Worm (Caenorhabditis elegans) whole organism, early embryonic: ENCODE data around the gene C05E11.2.

ENCODE experiments used
- B0310.2 ChIP-seq: sonication (generic microtip); optimal IDR thresholded peaks from 2 replicates; lab custom pipeline; 2016; ENCODE audit warnings: mild to moderate bottlenecking, missing genetic modification characterization, missing compliant biosample characterization
- aly-1 ChIP-seq: sonication (generic microtip); optimal IDR thresholded peaks from 2 replicates; lab custom pipeline; 2016; ENCODE audit warnings: missing genetic modification characterization, missing compliant biosample characterization
- ama-1 ChIP-seq: fragments of 150-350 bp; optimal IDR thresholded peaks from 2 replicates; lab custom pipeline; 2014
- hmbx-1 ChIP-seq: sonication (generic microtip); optimal IDR thresholded peaks from 2 replicates; lab custom pipeline; 2016; ENCODE audit warnings: mild to moderate bottlenecking, missing genetic modification characterization, missing compliant biosample characterization
- hmg-4 ChIP-seq: fragments of 200-800 bp; sonication (Bioruptor generic); optimal IDR thresholded peaks from 2 replicates; lab custom pipeline; 2018; ENCODE audit warnings: mild to moderate bottlenecking, missing genetic modification characterization, missing compliant biosample characterization
- hnd-1 ChIP-seq: sonication (generic microtip); optimal IDR thresholded peaks from 2 replicates; lab custom pipeline; 2016; ENCODE audit warnings: missing genetic modification characterization, missing compliant biosample characterization
- sea-1 ChIP-seq: fragments of 200-800 bp; sonication (Bioruptor generic); conservative IDR thresholded peaks from 2 replicates; pipeline ENCODE4 v1.3.6; 2022; ENCODE audit warnings: missing genetic modification characterization, missing compliant biosample characterization
- tra-4 ChIP-seq: sonication (generic microtip); optimal IDR thresholded peaks from 2 replicates; lab custom pipeline; 2017; ENCODE audit warnings: missing genetic modification characterization, missing compliant biosample characterization

DNA sequence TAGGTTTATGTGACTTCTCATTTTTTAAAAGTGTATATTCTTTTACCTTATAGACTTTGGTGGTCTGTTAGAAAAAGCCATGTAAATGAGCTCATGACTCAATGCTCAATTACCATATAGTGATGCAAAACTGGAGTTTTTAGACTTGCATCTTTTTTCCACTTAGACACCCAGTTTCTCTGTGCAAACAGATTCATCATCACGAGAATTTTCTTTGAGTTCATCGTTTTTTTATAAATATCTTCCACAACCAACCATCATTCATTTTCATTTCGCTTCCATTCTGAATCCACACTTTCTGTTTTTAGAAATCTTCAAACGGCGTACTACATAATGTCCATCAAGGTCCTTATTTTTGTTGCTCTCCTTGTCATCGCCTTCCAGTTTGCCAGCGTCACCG, 42.2 kb upstream of the C05E11.2 start, which contains the start of gene C07A12.2:
- TF ChIP-seq ama-1 (lab: Kevin White, UChicago) (no peak), aly-1 (tag; lab: Kevin White, UChicago) (no peak), hnd-1 (tag; lab: Kevin White, UChicago) (no peak), sea-1 (GFP tag; lab: Robert Waterston, UW) (no peak), tra-4 (no peak), hmg-4 (no peak), B0310.2 (tag; lab: Kevin White, UChicago) (no peak), hmbx-1 (tag; lab: Kevin White, UChicago) (no peak)
